Fruit fly (Drosophila melanogaster): Measurements from ENCODE around the gene CG13931.

- TF ChIP-seq EcR (GFP tag; optimal IDR thresholded peaks at IDR 0.05) (no peak), psq (optimal IDR thresholded peaks at IDR 0.05) (no peak), CG8478 (optimal IDR thresholded peaks at IDR 0.05) (no peak), usp (GFP tag; optimal IDR thresholded peaks at IDR 0.05) (no peak)
These were observed 48.5 kb downstream of the CG13931 start for dm6 chr3L:1653752-1654151.
